Worm (Caenorhabditis elegans): ENCODE results near the gene nfyc-1.
A peak's percentile ranks its signal among the peaks of the same experiment; 100 is the strongest.

nfyc-1 gene

DNA sequence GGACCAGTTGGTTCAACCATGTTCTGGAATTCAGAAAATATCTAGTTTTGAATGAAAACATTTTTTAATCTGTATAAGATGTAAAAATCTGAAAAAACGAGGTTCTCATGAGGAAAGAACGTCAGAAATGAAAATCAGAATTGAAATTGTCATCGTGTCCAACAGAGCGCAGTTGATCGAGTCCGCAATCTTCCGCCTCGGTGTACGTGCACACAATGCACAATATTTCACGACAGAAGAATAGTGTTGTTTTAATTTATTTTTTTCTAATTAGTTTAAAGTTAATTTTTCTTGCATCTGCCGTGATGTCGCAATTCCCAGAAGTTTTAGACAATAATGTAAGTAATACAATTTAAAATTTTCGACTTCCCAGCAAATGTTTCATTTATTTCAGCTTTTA is at the start of gene nfyc-1 (continued):
- TF ChIP-seq dox-1 (GFP tag; IDR thresholded peaks at IDR 0.05) = peak; percentile 41; the same call in 1 of the 2 replicates
- no peak for TF ChIP-seq egl-44 (GFP tag; IDR thresholded peaks at IDR 0.05)

DNA sequence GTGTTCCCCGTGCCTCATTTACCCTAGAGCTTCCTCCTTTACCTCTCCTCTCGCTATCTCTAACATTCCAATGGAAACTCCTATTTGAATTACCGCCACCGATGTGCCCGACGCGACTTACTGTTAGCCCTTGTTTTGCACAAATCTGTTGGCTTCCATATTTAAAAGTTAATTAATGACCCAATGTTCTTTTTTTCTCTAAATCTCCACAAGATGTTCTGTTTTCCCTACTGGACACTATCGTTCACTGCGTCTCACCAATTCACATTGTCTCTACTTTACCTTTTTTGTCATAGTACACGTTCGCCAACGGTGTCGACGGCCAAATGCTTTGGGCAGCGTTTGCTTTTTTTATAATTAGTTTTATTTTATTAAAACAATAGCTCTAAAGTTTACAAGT is 43.1 kb upstream of the nfyc-1 start:
- TF ChIP-seq lir-1 (GFP tag; conservative IDR thresholded peaks at IDR 0.05) = no peak
- no peak for TF ChIP-seq lin-40 (tag; optimal IDR thresholded peaks at IDR 0.05)
- no peak for TF ChIP-seq nhr-179 (tag; optimal IDR thresholded peaks at IDR 0.05)
- no peak for TF ChIP-seq egl-18 (GFP tag; IDR thresholded peaks at IDR 0.05)
- no peak for TF ChIP-seq F55B11.4 (tag; optimal IDR thresholded peaks at IDR 0.05; ENCODE audit: borderline replicate concordance, insufficient read depth)
- no peak for TF ChIP-seq B0336.3 (GFP tag; IDR thresholded peaks at IDR 0.05)
- TF ChIP-seq nhr-80 (tag; optimal IDR thresholded peaks at IDR 0.05) = no peak
- no peak for TF ChIP-seq F52B5.7 (tag; optimal IDR thresholded peaks at IDR 0.05)
- TF ChIP-seq F10E7.11 (tag; optimal IDR thresholded peaks at IDR 0.05) = no peak
- TF ChIP-seq lsy-27 (tag; optimal IDR thresholded peaks at IDR 0.05; ENCODE audit: borderline replicate concordance, insufficient read depth) = no peak
- no peak for TF ChIP-seq sdz-38 (tag; optimal IDR thresholded peaks at IDR 0.05)

DNA sequence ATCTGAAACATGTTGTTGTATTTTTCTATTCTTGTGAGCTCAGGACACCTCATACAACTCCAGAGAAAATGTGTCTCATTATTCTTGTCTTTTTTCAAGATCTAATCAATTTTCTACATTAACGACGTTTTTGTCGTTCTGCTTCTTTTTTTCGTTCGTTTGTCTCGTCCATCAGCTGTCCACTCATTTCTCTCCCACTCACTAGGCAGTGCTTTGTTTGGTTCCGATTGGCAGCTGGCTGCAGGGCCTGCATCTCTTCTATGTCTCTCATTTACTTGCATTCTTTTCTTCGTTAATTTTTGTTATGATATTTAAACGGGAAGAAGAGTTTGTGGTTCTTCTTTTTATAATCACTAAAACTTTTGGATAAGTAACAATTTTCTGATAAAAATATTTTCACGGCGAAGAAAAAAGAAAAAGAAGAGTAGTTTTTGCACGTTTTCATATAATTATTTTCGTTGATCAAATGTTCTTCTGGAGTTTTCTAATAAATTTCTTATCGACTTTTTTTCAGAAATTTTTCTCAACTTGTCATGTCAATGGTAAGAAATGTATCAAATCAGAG is 42.3 kb upstream of the nfyc-1 start, which contains the start of gene 2L52.1:
Gene 2L52.1, plus strand, starts transcription at position 515 of the 565 bp plus-strand sequence.
- peak; percentile 28 for TF ChIP-seq nhr-80 (tag; optimal IDR thresholded peaks at IDR 0.05)
- no peak for TF ChIP-seq ztf-6 (GFP tag; IDR thresholded peaks at IDR 0.05)
- TF ChIP-seq F55B11.4 (tag; optimal IDR thresholded peaks at IDR 0.05; ENCODE audit: borderline replicate concordance, insufficient read depth) = no peak
- no peak for TF ChIP-seq pha-4 (tag; optimal IDR thresholded peaks at IDR 0.05)
- TF ChIP-seq ztf-25 (GFP tag; IDR thresholded peaks at IDR 0.05) = no peak
- TF ChIP-seq mxl-1 (tag; optimal IDR thresholded peaks at IDR 0.05) = no peak
- TF ChIP-seq die-1 (tag; optimal IDR thresholded peaks at IDR 0.05) = no peak

DNA sequence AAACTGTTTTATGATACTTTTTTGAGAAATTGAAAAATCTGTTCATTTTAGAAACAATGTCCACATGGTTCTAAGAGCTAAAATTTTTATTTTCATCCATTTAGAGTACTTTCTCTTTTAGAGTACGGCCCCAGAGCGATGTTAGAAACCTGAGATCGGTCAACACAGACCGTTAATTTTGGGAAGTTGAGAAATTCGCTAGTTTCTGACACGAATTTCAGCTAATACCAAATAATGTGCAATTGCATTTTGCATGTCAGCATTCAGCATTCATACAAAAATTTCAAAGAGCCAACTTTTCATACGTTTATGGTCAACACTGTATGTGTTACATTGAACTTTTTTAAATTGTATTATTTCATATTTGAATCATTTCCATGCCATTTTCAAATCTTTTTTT is 38.9 kb upstream of the nfyc-1 start:
- TF ChIP-seq somi-1 (GFP tag; optimal IDR thresholded peaks at IDR 0.05) (no peak), aptf-3 (GFP tag; IDR thresholded peaks at IDR 0.05) (no peak), attf-3 (GFP tag; conservative IDR thresholded peaks at IDR 0.05) (no peak), lsy-27 (tag; optimal IDR thresholded peaks at IDR 0.05; ENCODE audit: borderline replicate concordance, insufficient read depth) (no peak), K12H6.12 (tag; optimal IDR thresholded peaks at IDR 0.05) (no peak), mes-4 (tag; optimal IDR thresholded peaks at IDR 0.05) (no peak), madf-6 (GFP tag; IDR thresholded peaks at IDR 0.05) (no peak), atf-7 (tag; optimal IDR thresholded peaks at IDR 0.05) (no peak), Y79H2A.3 (GFP tag; conservative IDR thresholded peaks at IDR 0.05) (no peak), ztf-6 (GFP tag; IDR thresholded peaks at IDR 0.05) (no peak), let-526 (GFP tag; IDR thresholded peaks at IDR 0.05) (no peak), madf-3 (GFP tag; IDR thresholded peaks at IDR 0.05) (no peak), hlh-26 (GFP tag; conservative IDR thresholded peaks at IDR 0.05) (no peak), T26A5.8 (tag; optimal IDR thresholded peaks at IDR 0.05) (no peak)

DNA sequence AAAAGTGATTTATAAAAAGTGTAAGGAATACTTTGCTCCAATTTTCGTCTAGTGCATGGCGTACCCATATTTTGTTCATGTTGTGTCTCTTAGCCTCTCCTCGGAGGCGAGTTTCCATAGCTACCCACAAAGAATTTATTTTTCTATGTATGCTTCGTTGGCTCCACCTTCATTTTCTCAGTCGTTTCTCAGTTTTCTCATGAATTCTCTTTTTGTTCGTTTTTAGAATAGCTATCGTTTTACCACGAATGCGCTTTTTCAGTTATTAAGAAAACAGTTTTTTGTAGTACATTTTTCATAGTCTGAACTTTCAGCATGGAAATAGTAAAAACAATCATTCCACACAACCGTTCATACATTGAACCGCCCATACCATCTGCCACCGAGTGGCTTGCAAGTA is 37.4 kb upstream of the nfyc-1 start, which contains the start of gene osta-1:
Gene osta-1, plus strand, starts transcription at position 309 of the 400 bp plus-strand sequence.
- no peak for TF ChIP-seq B0019.2 (GFP tag; conservative IDR thresholded peaks at IDR 0.05)
- no peak for TF ChIP-seq snpc-3.4 (tag; optimal IDR thresholded peaks at IDR 0.05)
- no peak for TF ChIP-seq ama-1 (optimal IDR thresholded peaks at IDR 0.05)
- no peak for TF ChIP-seq ama-1 (GFP tag; optimal IDR thresholded peaks at IDR 0.05)
- TF ChIP-seq ceh-91 (GFP tag; IDR thresholded peaks at IDR 0.05) = no peak
- no peak for TF ChIP-seq nhr-27 (tag; optimal IDR thresholded peaks at IDR 0.05)
- no peak for TF ChIP-seq chd-7 (tag; optimal IDR thresholded peaks at IDR 0.05)
- no peak for TF ChIP-seq ceh-79 (tag; optimal IDR thresholded peaks at IDR 0.05)
- TF ChIP-seq lag-1 (GFP tag; IDR thresholded peaks at IDR 0.05) = no peak
- TF ChIP-seq F22D6.2 (tag; optimal IDR thresholded peaks at IDR 0.05) = no peak

Data from whole organism, young adult.